Fruit fly (Drosophila melanogaster): ENCODE results near the gene GckIII.

The GckIII gene

DNA sequence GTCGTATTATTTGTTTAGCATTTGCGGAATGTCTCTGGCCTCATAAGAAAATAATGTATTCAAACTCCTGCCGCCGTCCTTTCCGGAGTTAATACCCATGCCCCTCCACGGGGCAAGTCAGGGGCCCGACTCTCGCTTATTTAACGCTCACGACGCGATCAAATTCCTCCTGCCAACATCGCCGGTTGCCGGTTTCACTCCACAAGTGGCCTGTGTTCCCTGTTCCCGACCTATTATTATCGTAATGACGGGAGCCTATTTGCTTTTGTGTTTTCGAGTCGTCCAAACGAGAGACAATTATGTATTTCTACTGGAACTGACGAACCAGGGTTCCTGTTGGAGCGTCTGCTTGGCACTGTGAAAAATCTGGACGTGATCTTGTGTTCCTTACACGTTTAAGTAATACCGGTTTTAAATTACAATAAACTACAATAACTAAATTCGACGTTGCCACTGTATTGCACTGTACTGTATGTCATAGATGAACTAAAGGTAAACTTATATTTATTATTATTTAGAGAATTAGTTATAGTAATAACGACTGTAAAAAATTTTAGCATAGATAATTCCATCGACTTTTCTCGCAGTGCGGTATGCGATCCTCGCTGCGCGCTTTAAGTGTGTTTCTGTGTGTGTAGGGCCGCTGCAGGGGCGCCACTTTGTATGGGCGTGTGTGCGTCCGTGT, 32.7 kb upstream of the GckIII start (continued):
- TF ChIP-seq CG8089 (GFP tag; optimal IDR thresholded peaks at IDR 0.05): no peak
- no peak for TF ChIP-seq crol (GFP tag; IDR thresholded peaks at IDR 0.05)
- peak; percentile 52 for TF ChIP-seq trem (tag; optimal IDR thresholded peaks at IDR 0.05)
- TF ChIP-seq CG5245 (GFP tag; optimal IDR thresholded peaks at IDR 0.05): peak; percentile 28
- no peak for TF ChIP-seq CG16779 (GFP tag; IDR thresholded peaks at IDR 0.05)
- TF ChIP-seq al (GFP tag; IDR thresholded peaks at IDR 0.05): no peak
- peak; percentile 69 for TF ChIP-seq corto (GFP tag; optimal IDR thresholded peaks at IDR 0.05)
- TF ChIP-seq unpg (GFP tag; optimal IDR thresholded peaks at IDR 0.05): peak; percentile 41
- TF ChIP-seq repo (GFP tag; optimal IDR thresholded peaks at IDR 0.05): no peak
- peak; percentile 75 for TF ChIP-seq gem (tag; optimal IDR thresholded peaks at IDR 0.05)
- no peak for TF ChIP-seq abd-A (tag; optimal IDR thresholded peaks at IDR 0.05)
- no peak for TF ChIP-seq vnd (GFP tag; IDR thresholded peaks at IDR 0.05; ENCODE audit: partially characterized antibody)
- TF ChIP-seq CG10654 (GFP tag; optimal IDR thresholded peaks at IDR 0.05): peak; percentile 1
- TF ChIP-seq CG30403 (GFP tag; optimal IDR thresholded peaks at IDR 0.05): peak; percentile 39
- peak; percentile 3 for TF ChIP-seq Atf3 (GFP tag; optimal IDR thresholded peaks at IDR 0.05)
- 0 out of 3 replicates have a peak, but pooled peaks have one; percentile 7 for TF ChIP-seq z (GFP tag; IDR thresholded peaks at IDR 0.05)
- no peak for TF ChIP-seq lab (GFP tag; optimal IDR thresholded peaks at IDR 0.05)
- no peak for TF ChIP-seq sug (tag; optimal IDR thresholded peaks at IDR 0.05)
- TF ChIP-seq CG12659 (GFP tag; optimal IDR thresholded peaks at IDR 0.05): no peak
- no peak for TF ChIP-seq rib (GFP tag; IDR thresholded peaks at IDR 0.05)
- TF ChIP-seq CG17186 (GFP tag; optimal IDR thresholded peaks at IDR 0.05): no peak
- no peak for TF ChIP-seq Rx (GFP tag; IDR thresholded peaks at IDR 0.05)
- no peak for TF ChIP-seq Jarid2 (GFP tag; optimal IDR thresholded peaks at IDR 0.05)
- TF ChIP-seq kah (GFP tag; optimal IDR thresholded peaks at IDR 0.05): peak; percentile 79
- peak; percentile 12 for TF ChIP-seq CG15601 (tag; optimal IDR thresholded peaks at IDR 0.05)
- TF ChIP-seq exex (tag; optimal IDR thresholded peaks at IDR 0.05): no peak
- peak; percentile 27 for TF ChIP-seq lilli (GFP tag; optimal IDR thresholded peaks at IDR 0.05)
- TF ChIP-seq Hr3 (GFP tag; optimal IDR thresholded peaks at IDR 0.05): peak; percentile 39
- peak; percentile 29 for TF ChIP-seq chn (GFP tag; optimal IDR thresholded peaks at IDR 0.05)
- TF ChIP-seq CG17829 (tag; optimal IDR thresholded peaks at IDR 0.05): peak; percentile 81
- peak; percentile 7 for TF ChIP-seq nerfin-1 (tag; optimal IDR thresholded peaks at IDR 0.05)
- TF ChIP-seq Pdp1 (GFP tag; optimal IDR thresholded peaks at IDR 0.05): no peak
- TF ChIP-seq CG15479 (GFP tag; optimal IDR thresholded peaks at IDR 0.05): no peak
- TF ChIP-seq C15 (GFP tag; IDR thresholded peaks at IDR 0.05): no peak
- TF ChIP-seq CG9727 (GFP tag; optimal IDR thresholded peaks at IDR 0.05): peak; percentile 89
- peak; percentile 58 for TF ChIP-seq lbe (GFP tag; optimal IDR thresholded peaks at IDR 0.05)
- peak; percentile 18; the same call in 1 of the 3 replicates for TF ChIP-seq CG11695 (GFP tag; IDR thresholded peaks at IDR 0.05)

DNA sequence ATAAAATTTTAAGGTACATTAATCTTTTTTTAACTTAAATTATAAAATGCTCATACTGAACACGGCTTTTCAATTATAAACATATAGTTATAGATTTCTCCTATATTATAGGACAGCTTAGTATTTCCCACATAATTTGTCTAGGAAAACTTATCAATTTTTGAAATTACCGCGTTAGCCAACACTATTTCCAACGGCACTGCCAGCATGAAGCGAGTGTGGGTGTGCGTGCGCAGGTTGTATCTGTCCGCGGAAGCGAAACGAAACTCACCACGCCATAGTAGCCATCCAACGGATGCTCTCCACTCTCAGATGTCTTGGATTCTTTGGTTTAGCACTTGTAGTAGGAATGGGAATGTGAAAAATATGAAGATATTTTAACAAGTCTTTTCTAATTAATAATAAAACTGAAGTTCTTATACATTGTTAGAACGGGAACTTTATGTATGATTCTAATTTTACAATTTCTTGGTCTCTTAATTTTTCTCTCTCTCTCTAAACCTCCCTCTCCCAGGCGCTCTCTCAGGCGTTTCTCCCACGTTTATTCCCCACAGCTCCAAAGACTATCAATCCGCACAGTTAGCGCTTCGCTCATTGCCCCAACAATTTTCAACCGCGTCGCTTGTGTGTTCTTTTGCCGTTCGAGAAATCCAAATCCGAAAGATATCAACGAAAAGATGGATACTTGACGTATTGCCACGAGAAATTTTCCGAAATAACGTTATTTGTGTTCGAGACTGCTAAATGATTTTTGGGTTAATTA, 31.7 kb upstream of the GckIII start, which contains the start of gene Dad:
Dad (plus strand) TSS at position 593 of the 763 bp plus-strand sequence.
- no peak for TF ChIP-seq bab2 (GFP tag; optimal IDR thresholded peaks at IDR 0.05)
- no peak for TF ChIP-seq Sox102F (GFP tag; optimal IDR thresholded peaks at IDR 0.05)
- TF ChIP-seq fd96Cb (tag; optimal IDR thresholded peaks at IDR 0.05): no peak
- no peak for TF ChIP-seq maf-S (GFP tag; optimal IDR thresholded peaks at IDR 0.05)
- no peak for TF ChIP-seq inv (GFP tag; IDR thresholded peaks at IDR 0.05; ENCODE audit: partially characterized antibody)
- peak; percentile 10 for TF ChIP-seq CG13894 (tag; optimal IDR thresholded peaks at IDR 0.05)
- TF ChIP-seq CG31441 (GFP tag; IDR thresholded peaks at IDR 0.05): no peak
- no peak for TF ChIP-seq CG14050 (GFP tag; IDR thresholded peaks at IDR 0.05)
- peak; percentile 5 for TF ChIP-seq CG10147 (GFP tag; optimal IDR thresholded peaks at IDR 0.05)
- TF ChIP-seq sim (GFP tag; IDR thresholded peaks at IDR 0.05): no peak
- TF ChIP-seq Xrp1 (GFP tag; IDR thresholded peaks at IDR 0.05): no peak
- no peak for TF ChIP-seq sc (optimal IDR thresholded peaks at IDR 0.05)
- TF ChIP-seq sc (GFP tag; optimal IDR thresholded peaks at IDR 0.05): no peak
- peak; percentile 44 for TF ChIP-seq scrt (GFP tag; optimal IDR thresholded peaks at IDR 0.05)
